Fruit fly (Drosophila melanogaster): ENCODE results near the gene bowl.

The bowl gene

dm6 chr2L:3813255-3813875 lies 41.9 kb downstream of the bowl start, which contains the start of gene CG3407 (continued):
- TF ChIP-seq CG9609 (GFP tag; optimal IDR thresholded peaks at IDR 0.05), result peak; percentile 49
- peak; percentile 80 for TF ChIP-seq CG34224 (GFP tag; IDR thresholded peaks at IDR 0.05; ENCODE audit: partially characterized antibody)
- TF ChIP-seq fu2 (GFP tag; optimal IDR thresholded peaks at IDR 0.05), result peak; percentile 37
- TF ChIP-seq CG8290 (GFP tag; optimal IDR thresholded peaks at IDR 0.05), result peak; percentile 60
- TF ChIP-seq CG8290 (tag; optimal IDR thresholded peaks at IDR 0.05), result no peak
- TF ChIP-seq ci (GFP tag; IDR thresholded peaks at IDR 0.05), result no peak
- TF ChIP-seq salm (tag; optimal IDR thresholded peaks at IDR 0.05), result no peak
- peak; percentile 12 for TF ChIP-seq CG17186 (GFP tag; optimal IDR thresholded peaks at IDR 0.05)
- no peak for TF ChIP-seq gce (GFP tag; IDR thresholded peaks at IDR 0.05)
- TF ChIP-seq CG11085 (GFP tag; IDR thresholded peaks at IDR 0.05), result no peak
- TF ChIP-seq CG11560 (tag; IDR thresholded peaks at IDR 0.05), result no peak; the same call in 2 of the 3 replicates
- TF ChIP-seq Dll (GFP tag; IDR thresholded peaks at IDR 0.05; ENCODE audit: partially characterized antibody), result peak; percentile 77
- peak; percentile 47 for TF ChIP-seq CG12942 (GFP tag; optimal IDR thresholded peaks at IDR 0.05)
- no peak for TF ChIP-seq tap (tag; optimal IDR thresholded peaks at IDR 0.05)
- peak; percentile 78; the same call in 2 of the 3 replicates for TF ChIP-seq CG11456 (GFP tag; IDR thresholded peaks at IDR 0.05)
- no peak for TF ChIP-seq CG12104 (GFP tag; optimal IDR thresholded peaks at IDR 0.05)
- TF ChIP-seq CG6765 (GFP tag; optimal IDR thresholded peaks at IDR 0.05), result no peak
- peak; percentile 80 for TF ChIP-seq Rfx (GFP tag; IDR thresholded peaks at IDR 0.05)
- no peak for TF ChIP-seq corto (GFP tag; optimal IDR thresholded peaks at IDR 0.05)
- peak; percentile 30 for TF ChIP-seq CG1647 (GFP tag; optimal IDR thresholded peaks at IDR 0.05)
- TF ChIP-seq CG3281 (GFP tag; optimal IDR thresholded peaks at IDR 0.05), result no peak
- TF ChIP-seq CG10274 (GFP tag; optimal IDR thresholded peaks at IDR 0.05), result no peak
- TF ChIP-seq ken (GFP tag; IDR thresholded peaks at IDR 0.05), result peak; percentile 60; the same call in 1 of the 3 replicates
- TF ChIP-seq otp (GFP tag; IDR thresholded peaks at IDR 0.05), result no peak
- TF ChIP-seq CG17912 (GFP tag; optimal IDR thresholded peaks at IDR 0.05), result no peak
- TF ChIP-seq CG11093 (GFP tag; IDR thresholded peaks at IDR 0.05), result no peak
- no peak for TF ChIP-seq CG14667 (GFP tag; IDR thresholded peaks at IDR 0.05)
- peak in 1 of 3 experiments; percentile 4 for TF ChIP-seq lola (GFP tag; optimal IDR thresholded peaks at IDR 0.05)
- TF ChIP-seq CG32767 (GFP tag; IDR thresholded peaks at IDR 0.05), result no peak
- peak in 1 of 2 experiments; percentile 21 for TF ChIP-seq Eip74EF (GFP tag; optimal IDR thresholded peaks at IDR 0.05)
- TF ChIP-seq Dip3 (GFP tag; optimal IDR thresholded peaks at IDR 0.05), result peak; percentile 52
- peak; percentile 90 for TF ChIP-seq CG4617 (GFP tag; optimal IDR thresholded peaks at IDR 0.05; ENCODE audit: borderline replicate concordance)
- no peak for TF ChIP-seq CG8359 (GFP tag; optimal IDR thresholded peaks at IDR 0.05; ENCODE audit: borderline replicate concordance)
- TF ChIP-seq HmgD (GFP tag; optimal IDR thresholded peaks at IDR 0.05), result peak; percentile 91
- no peak for TF ChIP-seq CG18476 (GFP tag; optimal IDR thresholded peaks at IDR 0.05)
- no peak for TF ChIP-seq CG7987 (GFP tag; optimal IDR thresholded peaks at IDR 0.05)
- TF ChIP-seq CG8765 (GFP tag; IDR thresholded peaks at IDR 0.05), result no peak
- TF ChIP-seq CG9932 (GFP tag; IDR thresholded peaks at IDR 0.05), result peak; percentile 83
- TF ChIP-seq kah (GFP tag; optimal IDR thresholded peaks at IDR 0.05), result no peak
- TF ChIP-seq Nf-YB (GFP tag; optimal IDR thresholded peaks at IDR 0.05), result no peak
- TF ChIP-seq danr (GFP tag; IDR thresholded peaks at IDR 0.05), result no peak
- TF ChIP-seq CG6791 (GFP tag; IDR thresholded peaks at IDR 0.05; ENCODE audit: partially characterized antibody), result peak; percentile 73
- no peak; the same call in 2 of the 3 replicates for TF ChIP-seq hb (GFP tag; IDR thresholded peaks at IDR 0.05; ENCODE audit: partially characterized antibody)
- peak; percentile 13; the same call in 1 of the 2 replicates for TF ChIP-seq al (GFP tag; IDR thresholded peaks at IDR 0.05)
- TF ChIP-seq Drgx (GFP tag; IDR thresholded peaks at IDR 0.05), result no peak
- no peak for TF ChIP-seq cwo (GFP tag; optimal IDR thresholded peaks at IDR 0.05)
- TF ChIP-seq tgo (GFP tag; IDR thresholded peaks at IDR 0.05), result no peak
- TF ChIP-seq sc (optimal IDR thresholded peaks at IDR 0.05), result no peak
- TF ChIP-seq sc (GFP tag; optimal IDR thresholded peaks at IDR 0.05), result no peak
- peak; percentile 83 for TF ChIP-seq Ets97D (GFP tag; optimal IDR thresholded peaks at IDR 0.05)

All from whole organism, embryonic.